Worm (Caenorhabditis elegans) whole organism, L3 larva: Measurements from ENCODE around the gene Y43C5B.3.

ENCODE experiments used
- ceh-82 ChIP-seq: fragments of 150-350 bp; optimal IDR thresholded peaks from 2 replicates; lab custom pipeline; 2014; ENCODE audit warnings: missing biosample characterization, missing genetic modification characterization
- ceh-9 ChIP-seq: sonication (generic microtip); optimal IDR thresholded peaks from 2 replicates; lab custom pipeline; 2018; ENCODE audit warnings: missing biosample characterization, missing genetic modification characterization
- fkh-2 ChIP-seq: fragments of 150-350 bp; optimal IDR thresholded peaks from 2 replicates; lab custom pipeline; 2014; ENCODE audit warnings: missing biosample characterization, missing genetic modification reagents, missing genetic modification characterization
- nhr-76 ChIP-seq: fragments of 150-350 bp; sonication (generic microtip); optimal IDR thresholded peaks from 5 replicates; lab custom pipeline; 2014; ENCODE audit warnings: missing biosample characterization, missing genetic modification characterization
- pha-4 ChIP-seq: fragments of 150-350 bp; optimal IDR thresholded peaks from 2 replicates; lab custom pipeline; 2014; ENCODE audit warnings: missing biosample characterization, missing genetic modification reagents, missing genetic modification characterization
- ztf-11 ChIP-seq: fragments of 150-350 bp; optimal IDR thresholded peaks from 2 replicates; lab custom pipeline; 2014; ENCODE audit warnings: missing biosample characterization, missing genetic modification characterization

ce11 chrIV:10345990-10346389, 4.4 kb upstream of the Y43C5B.3 start:
- TF ChIP-seq fkh-2 (tag; lab: Kevin White, UChicago) = no peak
- no peak for TF ChIP-seq nhr-76 (tag; lab: Kevin White, UChicago)
- TF ChIP-seq pha-4 (tag; lab: Kevin White, UChicago) = peak; percentile 78
- TF ChIP-seq ceh-82 = no peak
- no peak for TF ChIP-seq ztf-11 (tag; lab: Kevin White, UChicago)
- no peak for TF ChIP-seq ceh-9 (tag; lab: Kevin White, UChicago)
